Worm (Caenorhabditis elegans) whole organism, mixed stage, embryonic: Measurements from ENCODE around the gene M199.136.

Source experiments
- ces-1 ChIP-seq: fragments of 150-350 bp; optimal IDR thresholded peaks from 2 replicates; lab custom pipeline; 2014; ENCODE audit warnings: missing biosample characterization, missing genetic modification reagents, missing genetic modification characterization
- unc-62 ChIP-seq: fragments of 150-350 bp; optimal IDR thresholded peaks from 2 replicates; lab custom pipeline; 2014; ENCODE audit warnings: missing biosample characterization, missing genetic modification reagents, missing genetic modification characterization
- ztf-11 ChIP-seq: fragments of 150-350 bp; optimal IDR thresholded peaks from 2 replicates; lab custom pipeline; 2014; ENCODE audit warnings: missing biosample characterization, missing genetic modification characterization

DNA sequence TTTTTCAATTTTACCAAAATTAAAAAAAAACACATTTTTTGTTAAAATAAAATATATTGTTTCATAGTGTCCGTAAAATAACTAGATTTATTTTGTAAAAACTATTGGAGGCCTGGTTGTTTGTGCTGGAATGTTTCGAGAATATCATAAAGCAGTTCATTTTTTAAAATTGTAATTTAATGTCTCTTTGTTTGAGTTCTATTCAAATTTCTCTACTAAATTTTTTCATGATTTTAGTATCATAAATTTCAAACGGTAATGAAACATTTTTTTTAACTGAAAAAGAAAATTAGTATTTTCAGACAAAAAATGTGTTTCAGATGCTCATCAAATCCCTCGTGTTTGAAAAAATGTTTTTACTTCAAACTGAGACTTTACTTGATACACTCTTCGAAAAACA lies 47.1 kb downstream of the M199.136 start:
- TF ChIP-seq ztf-11 (tag; lab: Kevin White, UChicago) (no peak), ces-1 (no peak), unc-62 (GFP tag; lab: Kevin White, UChicago) (no peak)
